Worm (Caenorhabditis elegans): ENCODE data around the gene T20G5.12.

- TF ChIP-seq unc-130 (GFP tag; optimal IDR thresholded peaks at IDR 0.05), result no peak
- TF ChIP-seq attf-5 (GFP tag; optimal IDR thresholded peaks at IDR 0.05), result no peak
- TF ChIP-seq F57A8.1 (GFP tag; optimal IDR thresholded peaks at IDR 0.05), result no peak
- no peak for TF ChIP-seq efl-1 (GFP tag; optimal IDR thresholded peaks at IDR 0.05)
- TF ChIP-seq F22D6.2 (tag; optimal IDR thresholded peaks at IDR 0.05), result no peak
- no peak for TF ChIP-seq dpl-1 (GFP tag; optimal IDR thresholded peaks at IDR 0.05)
These were observed 31.1 kb upstream of the T20G5.12 start for ce11 chrIII:10170265-10170664.
